Worm (Caenorhabditis elegans) whole organism, L1 larva: Measurements from ENCODE around the gene unc-80.

Source experiments
- C04F5.9 ChIP-seq: sonication (generic microtip); optimal IDR thresholded peaks from 2 replicates; lab custom pipeline; 2016; ENCODE audit warnings: missing genetic modification characterization, missing compliant biosample characterization
- C16A3.4 ChIP-seq: fragments of 150-350 bp; optimal IDR thresholded peaks from 2 replicates; lab custom pipeline; 2014; ENCODE audit warnings: missing biosample characterization, missing genetic modification characterization
- C34B4.2 ChIP-seq: sonication (generic microtip); optimal IDR thresholded peaks from 2 replicates; lab custom pipeline; 2017; ENCODE audit warnings: mild to moderate bottlenecking, missing genetic modification characterization, missing compliant biosample characterization
- alr-1 ChIP-seq: fragments of 200-800 bp; sonication (Bioruptor generic); optimal IDR thresholded peaks from 2 replicates; lab custom pipeline; 2018; ENCODE audit warnings: borderline replicate concordance, mild to moderate bottlenecking, missing genetic modification characterization, missing compliant biosample characterization
- blmp-1 ChIP-seq: fragments of 150-350 bp; optimal IDR thresholded peaks from 2 replicates; lab custom pipeline; 2014; ENCODE audit warnings: missing biosample characterization, missing genetic modification characterization
- ceh-63 ChIP-seq: fragments of 200-800 bp; sonication (Bioruptor generic); optimal IDR thresholded peaks from 2 replicates; lab custom pipeline; 2018; ENCODE audit warnings: mild to moderate bottlenecking, missing genetic modification characterization, missing compliant biosample characterization
- ceh-8 ChIP-seq: fragments of 200-800 bp; sonication (Bioruptor generic); optimal IDR thresholded peaks from 2 replicates; lab custom pipeline; 2018; ENCODE audit warnings: mild to moderate bottlenecking, missing genetic modification characterization, moderate library complexity, missing compliant biosample characterization
- ceh-82 ChIP-seq, 3 experiments: fragments of 150-350 bp in 1 of 3; sonication (generic microtip) in 2 of 3; optimal IDR thresholded peaks; 2 replicates each; lab custom pipeline; 2014 to 2017; ENCODE audit warnings: missing biosample characterization in 3 of 3, missing genetic modification characterization in 3 of 3
- ceh-90 ChIP-seq: sonication (generic microtip); optimal IDR thresholded peaks from 2 replicates; lab custom pipeline; 2016; ENCODE audit warnings: missing genetic modification characterization, missing compliant biosample characterization
- dpl-1 ChIP-seq, 3 experiments: fragments of 150-350 bp in 2 of 3; sonication (generic microtip) in 1 of 3; optimal IDR thresholded peaks; 2 replicates each; lab custom pipeline; 2014 to 2017; ENCODE audit warnings: missing biosample characterization in 3 of 3, missing genetic modification characterization in 3 of 3, missing genetic modification reagents in 3 of 3
- dsc-1 ChIP-seq: sonication (generic microtip); optimal IDR thresholded peaks from 2 replicates; lab custom pipeline; 2016; ENCODE audit warnings: mild to moderate bottlenecking, missing genetic modification characterization, missing compliant biosample characterization
- egl-27 ChIP-seq, 2 experiments: fragments of 150-350 bp in 1 of 2; sonication (generic microtip); optimal IDR thresholded peaks; 3 replicates each; lab custom pipeline; 2017 to 2018; ENCODE audit warnings: missing biosample characterization in 2 of 2, missing genetic modification characterization in 2 of 2, missing genetic modification reagents in 2 of 2
- elt-2 ChIP-seq: sonication (generic microtip); optimal IDR thresholded peaks from 2 replicates; lab custom pipeline; 2016; ENCODE audit warnings: missing genetic modification characterization, mild to moderate bottlenecking, inconsistent platforms, missing compliant biosample characterization, missing genetic modification reagents
- elt-3 ChIP-seq, 6 experiments: fragments of 150-350 bp in 1 of 6; sonication (generic microtip); optimal IDR thresholded peaks; 2 replicates each; lab custom pipeline; 2017 to 2018; ENCODE audit warnings: missing biosample characterization in 6 of 6, missing genetic modification characterization in 6 of 6, inconsistent platforms in 1 of 6
- ets-5 ChIP-seq: fragments of 200-800 bp; sonication (Bioruptor generic); IDR thresholded peaks from 2 replicates; pipeline ENCODE4 v1.3.6; 2022; ENCODE audit warnings: missing genetic modification characterization, missing compliant biosample characterization
- fkh-8 ChIP-seq: sonication (generic microtip); optimal IDR thresholded peaks from 2 replicates; lab custom pipeline; 2016; ENCODE audit warnings: mild to moderate bottlenecking, missing genetic modification characterization, missing compliant biosample characterization
- fos-1 ChIP-seq: fragments of 150-350 bp; optimal IDR thresholded peaks from 2 replicates; lab custom pipeline; 2014; ENCODE audit warnings: missing biosample characterization, missing genetic modification characterization
- hlh-17 ChIP-seq: fragments of 200-800 bp; sonication (Bioruptor generic); optimal IDR thresholded peaks from 2 replicates; lab custom pipeline; 2018; ENCODE audit warnings: missing genetic modification characterization, mild to moderate bottlenecking, missing compliant biosample characterization, moderate library complexity, borderline replicate concordance
- isw-1 ChIP-seq: fragments of 200-800 bp; sonication (Bioruptor generic); IDR thresholded peaks from 2 replicates; pipeline ENCODE4 v1.3.6; 2022; ENCODE audit warnings: missing genetic modification characterization, missing compliant biosample characterization
- jun-1 ChIP-seq: fragments of 150-350 bp; optimal IDR thresholded peaks from 2 replicates; lab custom pipeline; 2014; ENCODE audit warnings: missing biosample characterization, missing genetic modification reagents, missing genetic modification characterization
- lin-13 ChIP-seq: fragments of 150-350 bp; optimal IDR thresholded peaks from 2 replicates; lab custom pipeline; 2014; ENCODE audit warnings: missing biosample characterization, missing genetic modification reagents, missing genetic modification characterization
- lin-14 ChIP-seq: fragments of 200-800 bp; sonication (Bioruptor generic); optimal IDR thresholded peaks from 2 replicates; lab custom pipeline; 2018; ENCODE audit warnings: mild to moderate bottlenecking, missing genetic modification characterization, moderate library complexity, missing compliant biosample characterization
- lin-35 ChIP-seq, 2 experiments: fragments of 150-350 bp; optimal IDR thresholded peaks; 2 replicates each; lab custom pipeline; 2014; ENCODE audit warnings: missing biosample characterization in 2 of 2, missing genetic modification characterization in 2 of 2, missing genetic modification reagents in 2 of 2
- lin-39 ChIP-seq: fragments of 150-350 bp; optimal IDR thresholded peaks from 2 replicates; lab custom pipeline; 2014; ENCODE audit warnings: missing biosample characterization, missing genetic modification reagents, missing genetic modification characterization
- lir-3 ChIP-seq: sonication (generic microtip); optimal IDR thresholded peaks from 2 replicates; lab custom pipeline; 2016; ENCODE audit warnings: mild to moderate bottlenecking, missing genetic modification characterization, moderate library complexity, missing compliant biosample characterization; ENCODE audit not compliant: poor library complexity
- mab-9 ChIP-seq: fragments of 200-800 bp; sonication (Bioruptor generic); IDR thresholded peaks from 2 replicates; pipeline ENCODE4 v1.3.6; 2022; ENCODE audit warnings: missing genetic modification reagents, missing genetic modification characterization, missing compliant biosample characterization
- mep-1 ChIP-seq: fragments of 150-350 bp; optimal IDR thresholded peaks from 2 replicates; lab custom pipeline; 2014; ENCODE audit warnings: missing biosample characterization, missing genetic modification characterization
- nhr-12 ChIP-seq: sonication (generic microtip); optimal IDR thresholded peaks from 2 replicates; lab custom pipeline; 2017; ENCODE audit warnings: missing biosample characterization, missing genetic modification characterization
- nhr-237 ChIP-seq: fragments of 150-350 bp; optimal IDR thresholded peaks from 2 replicates; lab custom pipeline; 2014; ENCODE audit warnings: missing biosample characterization, missing genetic modification characterization
- nhr-47 ChIP-seq: sonication (generic microtip); optimal IDR thresholded peaks from 2 replicates; lab custom pipeline; 2016; ENCODE audit warnings: mild to moderate bottlenecking, missing genetic modification characterization, moderate library complexity, missing compliant biosample characterization
- nhr-76 ChIP-seq: sonication (generic microtip); optimal IDR thresholded peaks from 2 replicates; lab custom pipeline; 2017; ENCODE audit warnings: missing biosample characterization, missing genetic modification characterization
- nhr-77 ChIP-seq: fragments of 150-350 bp; optimal IDR thresholded peaks from 2 replicates; lab custom pipeline; 2014; ENCODE audit warnings: missing biosample characterization, missing genetic modification characterization
- nhr-85 ChIP-seq: sonication (generic microtip); peaks from one replicate; lab custom pipeline; 2016; ENCODE audit warnings: missing genetic modification characterization, inconsistent platforms, missing compliant biosample characterization
- nhr-90 ChIP-seq: sonication (generic microtip); optimal IDR thresholded peaks from 2 replicates; lab custom pipeline; 2016; ENCODE audit warnings: mild to moderate bottlenecking, missing genetic modification characterization, missing compliant biosample characterization; ENCODE audit not compliant: poor library complexity
- pax-3 ChIP-seq: fragments of 200-800 bp; sonication (Bioruptor generic); optimal IDR thresholded peaks from 2 replicates; lab custom pipeline; 2018; ENCODE audit warnings: mild to moderate bottlenecking, missing genetic modification characterization, moderate library complexity, missing compliant biosample characterization
- rnt-1 ChIP-seq: sonication (generic microtip); optimal IDR thresholded peaks from 2 replicates; lab custom pipeline; 2016; ENCODE audit warnings: mild to moderate bottlenecking, missing genetic modification characterization, moderate library complexity, missing compliant biosample characterization
- swsn-7 ChIP-seq: sonication (generic microtip); optimal IDR thresholded peaks from 2 replicates; lab custom pipeline; 2016; ENCODE audit warnings: missing genetic modification characterization, missing compliant biosample characterization
- tbx-2 ChIP-seq: sonication (generic microtip); optimal IDR thresholded peaks from 2 replicates; lab custom pipeline; 2016; ENCODE audit warnings: missing genetic modification characterization, missing compliant biosample characterization
- unc-86 ChIP-seq: sonication (generic microtip); optimal IDR thresholded peaks from 2 replicates; lab custom pipeline; 2016; ENCODE audit warnings: missing genetic modification characterization, missing compliant biosample characterization
- unc-98 ChIP-seq: fragments of 200-800 bp; sonication (Bioruptor generic); IDR thresholded peaks from 2 replicates; pipeline ENCODE4 v1.3.6; 2022; ENCODE audit warnings: missing genetic modification characterization, missing compliant biosample characterization
- xbp-1 ChIP-seq: sonication (generic microtip); optimal IDR thresholded peaks from 2 replicates; lab custom pipeline; 2016; ENCODE audit warnings: missing genetic modification characterization, missing compliant biosample characterization
- zag-1 ChIP-seq: fragments of 150-350 bp; optimal IDR thresholded peaks from 2 replicates; lab custom pipeline; 2014; ENCODE audit warnings: missing biosample characterization, missing genetic modification characterization
- ztf-4 ChIP-seq: fragments of 150-350 bp; optimal IDR thresholded peaks from 2 replicates; lab custom pipeline; 2014; ENCODE audit warnings: missing biosample characterization, missing genetic modification characterization

Gene unc-80

DNA sequence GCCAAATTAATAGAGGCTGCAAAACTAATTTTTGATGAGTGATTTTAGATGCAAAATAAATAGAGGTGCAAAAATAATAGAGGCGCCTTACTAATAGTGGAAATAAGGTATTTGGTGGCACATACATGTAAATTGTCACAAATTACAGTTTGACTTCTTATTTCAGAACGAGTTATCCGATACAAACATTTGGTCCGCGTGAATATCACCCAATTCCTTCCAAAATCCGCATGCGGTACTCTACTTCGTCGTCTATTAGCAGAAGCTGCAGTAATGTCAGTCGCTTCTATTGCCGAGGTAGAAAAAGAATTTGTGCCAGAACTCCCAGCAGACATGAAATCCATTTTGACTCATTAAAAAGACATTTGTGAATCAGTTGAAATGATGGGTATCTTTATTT lies 27.6 kb downstream of the unc-80 start:
- TF ChIP-seq dsc-1 (tag; lab: Kevin White, UChicago) (no peak), nhr-85 (peak; percentile 34)

DNA sequence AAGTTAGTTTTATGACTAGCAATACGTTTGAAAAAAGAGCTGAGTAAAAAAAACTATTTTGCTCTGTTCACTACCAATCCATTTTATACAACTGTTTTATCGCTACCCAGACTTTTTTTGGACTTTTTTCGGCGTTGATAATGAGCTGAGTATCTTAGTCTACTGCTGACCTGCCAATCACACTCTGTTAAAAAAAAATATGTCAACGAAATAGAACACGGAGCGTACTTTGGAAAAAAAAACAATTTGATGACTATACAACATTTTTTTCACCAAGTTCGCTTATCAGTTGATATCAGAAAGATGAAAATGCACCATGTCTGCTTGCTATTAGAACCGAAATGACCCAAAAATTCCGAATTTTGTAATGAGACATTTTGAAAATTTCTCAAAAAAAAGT lies 30.4 kb downstream of the unc-80 start:
- TF ChIP-seq nhr-77, result no peak
- no peak for TF ChIP-seq egl-27 (tag; optimal IDR thresholded peaks at IDR 0.05; lab: Kevin White, UChicago)
- no peak for TF ChIP-seq ceh-8 (GFP tag; lab: Kevin White, UChicago)
- TF ChIP-seq nhr-85, result no peak
- TF ChIP-seq ztf-4 (tag; lab: Kevin White, UChicago), result no peak
- TF ChIP-seq ceh-63 (GFP tag; lab: Kevin White, UChicago), result no peak
- TF ChIP-seq ceh-90 (tag; lab: Kevin White, UChicago), result no peak
- TF ChIP-seq lin-35 (GFP tag; optimal IDR thresholded peaks at IDR 0.05; lab: Kevin White, UChicago), result no peak
- no peak for TF ChIP-seq mab-9 (GFP tag; lab: Robert Waterston, UW)
- no peak for TF ChIP-seq lir-3
- no peak for TF ChIP-seq blmp-1
- TF ChIP-seq dpl-1 (GFP tag; optimal IDR thresholded peaks at IDR 0.05; lab: Kevin White, UChicago), result no peak
- TF ChIP-seq tbx-2 (tag; lab: Kevin White, UChicago), result no peak
- TF ChIP-seq nhr-76 (tag; lab: Kevin White, UChicago), result no peak
- TF ChIP-seq ceh-82 (tag; optimal IDR thresholded peaks at IDR 0.05; lab: Kevin White, UChicago), result no peak
- TF ChIP-seq lin-39 (tag; lab: Kevin White, UChicago), result no peak

DNA sequence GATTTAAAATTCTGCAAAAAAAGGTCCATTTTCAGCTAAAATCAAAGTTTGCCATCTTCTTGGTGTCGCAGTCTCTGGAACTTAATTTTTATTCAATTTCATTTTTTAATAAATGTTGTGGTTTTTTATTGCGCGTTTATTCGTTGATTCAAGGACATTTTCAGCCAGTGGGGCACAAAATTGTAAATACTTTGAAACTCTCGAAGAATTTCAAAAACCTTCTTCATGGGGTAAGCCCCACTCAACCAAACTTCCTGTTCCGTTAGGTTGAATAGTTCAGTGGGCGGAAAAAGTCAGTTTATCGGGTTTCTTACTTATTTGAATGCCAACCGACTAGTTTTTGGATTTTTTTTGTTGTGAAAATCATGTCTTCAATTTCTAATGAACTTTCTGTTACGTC lies 30.8 kb downstream of the unc-80 start, which contains the start of gene ttll-9:
TSS of gene ttll-9 (plus strand) at position 301 of the 400 bp plus-strand sequence.
- TF ChIP-seq elt-2 (tag; lab: Kevin White, UChicago) (no peak), egl-27 (tag; optimal IDR thresholded peaks at IDR 0.05; lab: Kevin White, UChicago) (no peak), dpl-1 (GFP tag; optimal IDR thresholded peaks at IDR 0.05; lab: Kevin White, UChicago) (no peak), nhr-47 (tag; lab: Kevin White, UChicago) (no peak), C16A3.4 (tag; lab: Kevin White, UChicago) (no peak), C04F5.9 (no peak), unc-98 (GFP tag; lab: Robert Waterston, UW) (no peak), ets-5 (GFP tag; lab: Robert Waterston, UW) (no peak), swsn-7 (no peak), rnt-1 (tag; lab: Kevin White, UChicago) (no peak), lin-14 (GFP tag; lab: Kevin White, UChicago) (no peak), nhr-90 (tag; lab: Kevin White, UChicago) (no peak), nhr-12 (tag; lab: Kevin White, UChicago) (no peak), fos-1 (no peak), jun-1 (tag; lab: Kevin White, UChicago) (no peak)

DNA sequence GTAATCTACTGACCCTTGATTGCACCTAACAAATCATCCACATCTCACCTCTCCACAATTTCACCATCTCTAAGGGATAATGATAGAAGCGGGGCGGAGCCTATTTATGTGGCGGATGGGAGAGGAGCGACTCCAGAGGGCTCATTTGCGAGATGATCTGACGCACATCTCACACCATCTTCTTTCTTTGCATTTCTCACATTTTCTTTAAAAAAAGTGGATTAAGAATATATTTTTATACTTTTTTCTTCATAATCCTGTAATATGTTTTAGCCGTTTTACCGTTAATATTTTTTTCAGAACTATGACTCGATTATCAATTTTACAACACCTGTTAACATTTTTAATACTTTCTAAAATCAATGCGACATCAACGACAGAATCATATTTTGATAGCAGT lies 35.8 kb downstream of the unc-80 start, which contains the start of gene pbo-5:
TSS of gene pbo-5 (plus strand) at position 301 of the 400 bp plus-strand sequence.
- TF ChIP-seq C34B4.2 (tag; lab: Kevin White, UChicago), result no peak
- no peak for TF ChIP-seq swsn-7
- no peak for TF ChIP-seq fkh-8 (tag; lab: Kevin White, UChicago)
- no peak for TF ChIP-seq elt-3 (tag; optimal IDR thresholded peaks at IDR 0.05; lab: Kevin White, UChicago)
- TF ChIP-seq nhr-90 (tag; lab: Kevin White, UChicago), result no peak
- no peak for TF ChIP-seq xbp-1 (tag; lab: Kevin White, UChicago)
- no peak for TF ChIP-seq unc-86 (tag; lab: Kevin White, UChicago)
- TF ChIP-seq mep-1 (tag; lab: Kevin White, UChicago), result no peak
- no peak for TF ChIP-seq ztf-4 (tag; lab: Kevin White, UChicago)
- no peak for TF ChIP-seq nhr-76 (tag; lab: Kevin White, UChicago)
- TF ChIP-seq lin-13 (GFP tag; lab: Kevin White, UChicago), result no peak
- TF ChIP-seq zag-1 (tag; lab: Kevin White, UChicago), result no peak
- no peak for TF ChIP-seq egl-27 (tag; optimal IDR thresholded peaks at IDR 0.05; lab: Kevin White, UChicago)
- no peak for TF ChIP-seq isw-1 (GFP tag; lab: Robert Waterston, UW)
- no peak for TF ChIP-seq pax-3 (tag; lab: Kevin White, UChicago)
- TF ChIP-seq mab-9 (GFP tag; lab: Robert Waterston, UW), result no peak
- no peak for TF ChIP-seq nhr-237 (tag; lab: Kevin White, UChicago)
- no peak for TF ChIP-seq lin-35 (GFP tag; optimal IDR thresholded peaks at IDR 0.05; lab: Kevin White, UChicago)
- TF ChIP-seq alr-1 (tag; lab: Kevin White, UChicago), result no peak
- TF ChIP-seq hlh-17 (GFP tag; lab: Kevin White, UChicago), result no peak
- TF ChIP-seq, all 84 proteins: peak for 0
